Worm (Caenorhabditis elegans) whole organism, young adult: ENCODE data around the gene zipt-9.

Source experiments
- B0261.1 ChIP-seq: sonication (generic microtip); optimal IDR thresholded peaks from 2 replicates; lab custom pipeline; 2016; ENCODE audit warnings: mild to moderate bottlenecking, missing genetic modification characterization, moderate library complexity, missing compliant biosample characterization
- B0336.3 ChIP-seq: fragments of 200-800 bp; sonication (Bioruptor generic); IDR thresholded peaks from 2 replicates; pipeline ENCODE4 v1.3.6; 2022; ENCODE audit warnings: missing genetic modification characterization, missing compliant biosample characterization
- F49E8.2 ChIP-seq: sonication (generic microtip); optimal IDR thresholded peaks from 3 replicates; lab custom pipeline; 2017; ENCODE audit warnings: missing genetic modification characterization, mild to moderate bottlenecking, missing compliant biosample characterization, antibody characterized with exemption, moderate library complexity; ENCODE audit not compliant: insufficient read depth
- F55B11.4 ChIP-seq: sonication (generic microtip); optimal IDR thresholded peaks from 2 replicates; lab custom pipeline; 2016; ENCODE audit warnings: missing compliant biosample characterization, missing genetic modification characterization, borderline replicate concordance; ENCODE audit not compliant: insufficient read depth
- K11D2.4 ChIP-seq: fragments of 200-800 bp; sonication (Bioruptor generic); IDR thresholded peaks from 2 replicates; pipeline ENCODE4 v1.3.6; 2022; ENCODE audit warnings: missing genetic modification reagents, missing genetic modification characterization, missing compliant biosample characterization
- Y95B8A.8 ChIP-seq: fragments of 200-800 bp; sonication (Bioruptor generic); IDR thresholded peaks from 2 replicates; pipeline ENCODE4 v1.3.6; 2022; ENCODE audit warnings: missing genetic modification reagents, missing genetic modification characterization, missing compliant biosample characterization
- ZK185.1 ChIP-seq: sonication (generic microtip); optimal IDR thresholded peaks from 2 replicates; lab custom pipeline; 2016; ENCODE audit warnings: mild to moderate bottlenecking, missing genetic modification characterization, missing compliant biosample characterization; ENCODE audit not compliant: poor library complexity, severe bottlenecking
- bed-1 ChIP-seq: fragments of 200-800 bp; sonication (Bioruptor generic); IDR thresholded peaks from 2 replicates; pipeline ENCODE4 v1.3.6; 2022; ENCODE audit warnings: missing genetic modification reagents, missing genetic modification characterization, missing compliant biosample characterization
- ceh-27 ChIP-seq: fragments of 200-800 bp; sonication (Bioruptor generic); optimal IDR thresholded peaks from 2 replicates; lab custom pipeline; 2018; ENCODE audit warnings: mild to moderate bottlenecking, missing genetic modification characterization, moderate library complexity, missing compliant biosample characterization
- ceh-58 ChIP-seq: fragments of 200-800 bp; sonication (Bioruptor generic); IDR thresholded peaks from 2 replicates; pipeline ENCODE4 v1.3.6; 2022; ENCODE audit warnings: missing genetic modification characterization, missing compliant biosample characterization
- hmg-1.2 ChIP-seq: fragments of 200-800 bp; sonication (Bioruptor generic); IDR thresholded peaks from 2 replicates; pipeline ENCODE4 v1.3.6; 2022; ENCODE audit warnings: missing genetic modification reagents, missing genetic modification characterization, missing compliant biosample characterization
- hsf-1 ChIP-seq: fragments of 200-800 bp; sonication (Bioruptor generic); IDR thresholded peaks from 2 replicates; pipeline ENCODE4 v1.3.6; 2022; ENCODE audit warnings: missing genetic modification reagents, missing genetic modification characterization, missing compliant biosample characterization
- nhr-80 ChIP-seq: sonication (generic microtip); optimal IDR thresholded peaks from 2 replicates; lab custom pipeline; 2016; ENCODE audit warnings: missing genetic modification characterization, missing compliant biosample characterization
- rpc-1 ChIP-seq, 2 experiments: fragments of 150-350 bp in 1 of 2; sonication (generic microtip) in 1 of 2; optimal IDR thresholded peaks; 2 replicates each; lab custom pipeline; 2014 to 2018; ENCODE audit warnings: missing biosample characterization in 1 of 2, missing genetic modification characterization in 1 of 2, missing genetic modification reagents in 1 of 2, missing genotype in 1 of 2
- snpc-3.4 ChIP-seq: sonication (generic microtip); optimal IDR thresholded peaks from 2 replicates; lab custom pipeline; 2017; ENCODE audit warnings: missing genetic modification characterization, mild to moderate bottlenecking, missing compliant biosample characterization, antibody characterized with exemption, moderate library complexity, missing genotype, missing genetic modification reagents
- snpc-4 ChIP-seq, 5 experiments: fragments of 150-350 bp in 1 of 5; sonication (generic microtip) in 4 of 5; optimal IDR thresholded peaks; 2 replicates each; lab custom pipeline; 2014 to 2018; ENCODE audit warnings: missing genetic modification characterization in 5 of 5, missing biosample characterization in 3 of 5, antibody characterized with exemption in 2 of 5, mild to moderate bottlenecking in 2 of 5, missing compliant biosample characterization in 2 of 5, missing genotype in 2 of 5, moderate library complexity in 2 of 5, missing genetic modification reagents in 1 of 5
- somi-1 ChIP-seq: fragments of 200-800 bp; sonication (Bioruptor generic); optimal IDR thresholded peaks from 2 replicates; lab custom pipeline; 2018; ENCODE audit warnings: mild to moderate bottlenecking, missing genetic modification characterization, missing compliant biosample characterization

zipt-9 gene

ce11 chrV:13664340-13664916, 50.6 kb downstream of the zipt-9 start (continued):
- TF ChIP-seq B0336.3 (GFP tag; lab: Robert Waterston, UW) = 0 out of 2 replicates have a peak, but pooled peaks have one; percentile 20
- no peak for TF ChIP-seq K11D2.4 (GFP tag; lab: Robert Waterston, UW)
- TF ChIP-seq nhr-80 (tag; lab: Kevin White, UChicago) = peak; percentile 65
- no peak for TF ChIP-seq snpc-4 (GFP tag; optimal IDR thresholded peaks at IDR 0.05; lab: Kevin White, UChicago)
- peak in 3 of 4 experiments; percentile 8 to 39 (median 9) for TF ChIP-seq snpc-4 (tag; optimal IDR thresholded peaks at IDR 0.05; lab: Kevin White, UChicago)
- no peak for TF ChIP-seq hmg-1.2 (GFP tag; lab: Robert Waterston, UW)
- TF ChIP-seq B0261.1 = no peak
- TF ChIP-seq somi-1 (GFP tag; lab: Kevin White, UChicago) = no peak
- peak; percentile 41 for TF ChIP-seq F49E8.2 (tag; lab: Kevin White, UChicago)
- no peak for TF ChIP-seq F55B11.4 (tag; lab: Kevin White, UChicago)
- TF ChIP-seq ZK185.1 (tag; lab: Kevin White, UChicago) = peak; percentile 2
- TF ChIP-seq snpc-3.4 (tag; lab: Kevin White, UChicago) = peak; percentile 46
- TF ChIP-seq bed-1 (GFP tag; lab: Robert Waterston, UW) = no peak
- no peak for TF ChIP-seq rpc-1 (optimal IDR thresholded peaks at IDR 0.05; lab: Kevin White, UChicago)
- TF ChIP-seq rpc-1 (tag; optimal IDR thresholded peaks at IDR 0.05; lab: Kevin White, UChicago) = no peak
- TF ChIP-seq ceh-27 = peak; percentile 6
- peak; percentile 23; the same call in 1 of the 2 replicates for TF ChIP-seq hsf-1 (GFP tag; lab: Robert Waterston, UW)
- 0 out of 2 replicates have a peak, but pooled peaks have one; percentile 5 for TF ChIP-seq Y95B8A.8 (GFP tag; lab: Robert Waterston, UW)
- no peak for TF ChIP-seq ceh-58 (GFP tag; lab: Robert Waterston, UW)
